Fruit fly (Drosophila melanogaster): ENCODE data around the gene teq.

- TF ChIP-seq lola (GFP tag; optimal IDR thresholded peaks at IDR 0.05) (no peak), GATAd (GFP tag; optimal IDR thresholded peaks at IDR 0.05) (no peak), fru (GFP tag; optimal IDR thresholded peaks at IDR 0.05) (no peak), usp (GFP tag; optimal IDR thresholded peaks at IDR 0.05) (no peak), psq (GFP tag; optimal IDR thresholded peaks at IDR 0.05) (no peak), CG32264 (GFP tag; optimal IDR thresholded peaks at IDR 0.05) (no peak), brk (GFP tag; optimal IDR thresholded peaks at IDR 0.05) (no peak)
Measured at dm6 chr3L:9041042-9041477, 33.4 kb upstream of the teq start, which contains the start of gene Doc1.

All from whole organism, wandering third instar larva.